Fruit fly (Drosophila melanogaster) whole organism, wandering third instar larva: ENCODE data around the gene CG13460.

Source experiments
- Abd-B ChIP-seq: fragments of >200 bp; optimal IDR thresholded peaks from 2 replicates; lab custom pipeline; 2017; ENCODE audit warnings: missing biosample characterization, missing genetic modification characterization
- Dfd ChIP-seq: fragments of >200 bp; optimal IDR thresholded peaks from 2 replicates; lab custom pipeline; 2017; ENCODE audit warnings: missing biosample characterization, missing genetic modification characterization
- Dif ChIP-seq: fragments of 200-275, 200-300 bp; sonication (Bioruptor generic); optimal IDR thresholded peaks from 2 replicates; lab custom pipeline; 2018; ENCODE audit warnings: missing biosample characterization, missing genetic modification characterization; ENCODE audit not compliant: partially characterized antibody
- HLH106 ChIP-seq: fragments of 200-800 bp; optimal IDR thresholded peaks from 3 replicates; lab custom pipeline; 2019; ENCODE audit warnings: missing biosample characterization, mild to moderate bottlenecking, missing genetic modification characterization, moderate library complexity
- Hnf4 ChIP-seq: fragments of 200-800 bp; sonication (Bioruptor generic); optimal IDR thresholded peaks from 2 replicates; lab custom pipeline; 2016; ENCODE audit warnings: missing biosample characterization, mild to moderate bottlenecking, missing genetic modification characterization
- Hr78 ChIP-seq: fragments of >200 bp; optimal IDR thresholded peaks from 2 replicates; lab custom pipeline; 2017; ENCODE audit warnings: missing biosample characterization, missing genetic modification characterization
- Hr83 ChIP-seq: fragments of 200-300 bp; sonication (Bioruptor generic); optimal IDR thresholded peaks from 2 replicates; lab custom pipeline; 2016; ENCODE audit warnings: missing biosample characterization, mild to moderate bottlenecking, missing genetic modification characterization, moderate library complexity; ENCODE audit not compliant: poor library complexity, severe bottlenecking
- Jra ChIP-seq: sonication (Bioruptor generic); optimal IDR thresholded peaks from 2 replicates; lab custom pipeline; 2016; ENCODE audit warnings: missing biosample characterization, missing genetic modification characterization
- Mio ChIP-seq: sonication (Bioruptor generic); optimal IDR thresholded peaks from 2 replicates; lab custom pipeline; 2016; ENCODE audit warnings: missing biosample characterization, missing genetic modification characterization
- Myc ChIP-seq: fragments of >200 bp; optimal IDR thresholded peaks from 2 replicates; lab custom pipeline; 2017
- N ChIP-seq: fragments of >200 bp; optimal IDR thresholded peaks from 2 replicates; lab custom pipeline; 2018; ENCODE audit warnings: missing biosample characterization, missing external identifiers, missing genetic modification characterization
- Rel ChIP-seq, 2 experiments: fragments of 200-800 bp; sonication (Bioruptor generic) in 1 of 2; optimal IDR thresholded peaks; 2 replicates in 1 of 2; 3 replicates in 1 of 2; lab custom pipeline; 2016 to 2019; ENCODE audit warnings: mild to moderate bottlenecking in 2 of 2, missing biosample characterization in 2 of 2, missing genetic modification characterization in 2 of 2, moderate library complexity in 1 of 2
- Sp1 ChIP-seq: fragments of 200-800 bp; sonication (Bioruptor generic); optimal IDR thresholded peaks from 3 replicates; lab custom pipeline; 2019; ENCODE audit warnings: missing biosample characterization, mild to moderate bottlenecking, missing genetic modification characterization, moderate library complexity
- Vsx2 ChIP-seq: fragments of 200-300, 225-300 bp; sonication (Bioruptor generic); optimal IDR thresholded peaks from 2 replicates; lab custom pipeline; 2018; ENCODE audit warnings: missing biosample characterization, missing genetic modification characterization; ENCODE audit not compliant: partially characterized antibody
- br ChIP-seq: fragments of 200-800 bp; sonication (Bioruptor generic); optimal IDR thresholded peaks from 2 replicates; lab custom pipeline; 2016; ENCODE audit warnings: missing biosample characterization, missing genetic modification characterization
- brk ChIP-seq: fragments of 200-800 bp; sonication (Bioruptor generic); optimal IDR thresholded peaks from 2 replicates; lab custom pipeline; 2016; ENCODE audit warnings: missing biosample characterization, mild to moderate bottlenecking, missing genetic modification characterization
- dl ChIP-seq, 2 experiments: fragments of 175-275, 200-275 bp in 1 of 2; fragments of 200-275 bp in 1 of 2; sonication (Bioruptor generic); optimal IDR thresholded peaks; lab custom pipeline; 2018; ENCODE audit warnings: mild to moderate bottlenecking in 2 of 2, missing biosample characterization in 2 of 2, missing genetic modification characterization in 2 of 2, moderate library complexity in 2 of 2; ENCODE audit not compliant: partially characterized antibody in 2 of 2, insufficient read depth in 1 of 2
- dmrt93B ChIP-seq: fragments of 200-800 bp; sonication (Bioruptor generic); optimal IDR thresholded peaks from 2 replicates; lab custom pipeline; 2018; ENCODE audit warnings: missing biosample characterization, mild to moderate bottlenecking, missing genetic modification characterization
- ey ChIP-seq: fragments of 200-800 bp; sonication (Bioruptor generic); optimal IDR thresholded peaks from 2 replicates; lab custom pipeline; 2016; ENCODE audit warnings: missing biosample characterization, missing genetic modification characterization
- foxo ChIP-seq, 2 experiments: fragments of 200-800 bp; sonication (Bioruptor generic); optimal IDR thresholded peaks; 2 replicates in 1 of 2; 3 replicates in 1 of 2; lab custom pipeline; 2016 to 2017; ENCODE audit warnings: missing biosample characterization in 2 of 2, missing genetic modification characterization in 2 of 2
- fru ChIP-seq: fragments of 200-800 bp; sonication (Bioruptor generic); optimal IDR thresholded peaks from 3 replicates; lab custom pipeline; 2016; ENCODE audit warnings: missing biosample characterization, mild to moderate bottlenecking, missing genetic modification characterization
- jim ChIP-seq: fragments of 175-275, 200-325 bp; sonication (Bioruptor generic); optimal IDR thresholded peaks from 2 replicates; lab custom pipeline; 2016; ENCODE audit warnings: missing biosample characterization, mild to moderate bottlenecking, missing genetic modification characterization
- pan ChIP-seq: fragments of >200 bp; optimal IDR thresholded peaks from 2 replicates; lab custom pipeline; 2017
- psq ChIP-seq: fragments of 200-800 bp; sonication (Bioruptor generic); optimal IDR thresholded peaks from 3 replicates; lab custom pipeline; 2017; ENCODE audit warnings: missing biosample characterization, mild to moderate bottlenecking, missing genetic modification characterization, moderate library complexity
- rgr ChIP-seq: fragments of 200-800 bp; sonication (Bioruptor generic); optimal IDR thresholded peaks from 3 replicates; lab custom pipeline; 2016; ENCODE audit warnings: missing biosample characterization, mild to moderate bottlenecking, missing genetic modification characterization
- sage ChIP-seq: fragments of 200-800 bp; sonication (Bioruptor generic); optimal IDR thresholded peaks from 2 replicates; lab custom pipeline; 2016; ENCODE audit warnings: missing biosample characterization, mild to moderate bottlenecking, missing genetic modification characterization
- sv ChIP-seq: fragments of 200-800 bp; sonication (Bioruptor generic); optimal IDR thresholded peaks from 3 replicates; lab custom pipeline; 2016; ENCODE audit warnings: missing biosample characterization, missing genetic modification characterization
- tai ChIP-seq: sonication (Bioruptor generic); optimal IDR thresholded peaks from 2 replicates; lab custom pipeline; 2016; ENCODE audit warnings: missing biosample characterization, missing genetic modification characterization
- woc ChIP-seq: sonication (Bioruptor generic); optimal IDR thresholded peaks from 2 replicates; lab custom pipeline; 2016; ENCODE audit warnings: missing biosample characterization, mild to moderate bottlenecking, missing genetic modification characterization

CG13460 gene

DNA sequence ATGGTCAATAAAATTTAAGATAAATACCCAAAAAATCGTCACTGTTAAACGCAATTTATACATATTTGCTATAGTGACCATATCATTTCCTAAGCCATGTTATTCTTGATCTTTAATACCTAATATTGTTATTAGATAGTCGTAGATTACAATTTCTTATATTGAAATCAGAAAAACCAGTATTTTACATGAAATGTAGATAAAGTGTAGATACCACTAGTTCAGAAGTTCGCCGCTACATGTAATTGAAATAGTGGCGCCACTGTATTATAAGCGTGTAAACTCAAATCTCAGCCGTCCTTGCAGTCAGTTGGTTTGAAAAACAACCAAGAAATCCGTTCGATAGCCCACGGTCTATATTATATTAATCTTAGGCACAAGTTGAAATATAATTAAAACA is 13.4 kb downstream of the CG13460 start:
- peak; percentile 12 for TF ChIP-seq Myc (lab: Kevin White, UChicago)
- no peak for TF ChIP-seq N (GFP tag; lab: Kevin White, UChicago)

DNA sequence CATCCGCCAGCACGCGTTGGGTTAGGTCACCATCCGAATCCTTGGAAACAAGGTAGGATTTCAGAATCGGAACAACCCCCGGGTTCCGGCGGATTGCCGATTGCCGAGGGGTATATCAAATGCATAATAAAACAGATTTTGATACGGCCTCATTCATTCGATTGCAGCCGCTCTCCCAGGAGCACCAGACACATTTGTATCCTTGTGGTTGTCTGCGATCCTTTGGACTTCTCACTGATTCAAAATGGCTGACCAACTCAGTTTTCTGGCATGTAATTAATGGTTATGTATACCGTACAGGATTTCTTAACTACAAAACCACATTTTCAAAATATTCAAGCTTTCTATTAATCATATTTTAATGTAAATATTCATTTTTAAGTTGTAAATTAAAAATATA is 13.9 kb downstream of the CG13460 start:
- TF ChIP-seq foxo (GFP tag; optimal IDR thresholded peaks at IDR 0.05; lab: Kevin White, UChicago) (no peak), fru (GFP tag; lab: Kevin White, UChicago) (no peak), br (GFP tag; lab: Kevin White, UChicago) (no peak), ey (GFP tag; lab: Kevin White, UChicago) (no peak), Myc (lab: Kevin White, UChicago) (no peak), rgr (GFP tag; lab: Kevin White, UChicago) (no peak), dl (GFP tag; optimal IDR thresholded peaks at IDR 0.05; lab: Kevin White, UChicago; ENCODE audit: insufficient read depth in 1 of 2, partially characterized antibody in 2 of 2) (no peak)

DNA sequence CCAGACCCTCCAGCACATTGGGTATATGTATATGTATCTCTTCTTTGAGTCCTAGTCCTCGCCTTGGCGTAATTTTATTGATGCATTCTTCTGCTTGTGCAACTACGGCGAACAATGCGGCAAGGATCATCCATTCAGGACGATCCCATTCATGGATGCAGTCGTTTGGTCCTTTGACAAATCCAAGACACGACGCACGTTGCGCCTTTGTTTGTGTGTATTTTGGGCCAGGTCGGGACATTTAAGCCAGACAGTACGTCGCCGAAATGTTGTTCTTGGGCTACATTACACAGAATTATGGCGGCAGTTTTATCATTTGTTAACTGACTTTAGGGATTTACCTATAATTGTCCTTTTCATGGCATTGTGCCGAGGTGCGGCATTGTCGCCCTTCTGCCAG is 16.4 kb downstream of the CG13460 start:
- TF ChIP-seq sage (GFP tag; lab: Kevin White, UChicago) (no peak), Myc (lab: Kevin White, UChicago) (no peak), Hnf4 (GFP tag; lab: Kevin White, UChicago) (no peak), Hr78 (no peak), ey (GFP tag; lab: Kevin White, UChicago) (no peak), jim (no peak), Abd-B (no peak)

DNA sequence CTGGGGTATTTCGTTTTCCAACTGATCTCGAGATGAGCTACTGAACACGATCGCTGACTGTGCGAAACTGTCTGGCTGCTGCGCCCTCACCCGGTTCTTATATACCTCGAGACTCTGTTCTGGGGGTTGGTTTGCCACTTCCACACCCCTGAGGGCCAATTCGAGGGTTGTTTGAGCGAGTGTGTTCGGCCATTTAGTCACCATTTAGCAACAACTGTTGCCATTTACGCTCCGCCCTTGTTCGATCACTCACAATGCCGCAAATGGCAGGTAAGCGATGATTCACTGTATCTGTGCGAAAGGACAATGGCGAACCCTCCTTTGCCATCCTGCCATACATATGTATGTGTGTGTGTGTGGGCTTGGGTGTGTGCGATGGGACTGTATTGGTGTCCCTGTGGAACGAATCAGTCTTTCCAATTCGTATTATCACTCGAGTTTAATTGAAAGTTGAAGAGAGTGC is 17.6 kb downstream of the CG13460 start, which contains the start of gene ind:
Gene ind (minus strand): TSS at position 51 of the 463 bp plus-strand sequence.
- TF ChIP-seq br (GFP tag; lab: Kevin White, UChicago) (no peak), rgr (GFP tag; lab: Kevin White, UChicago) (no peak), Mio (GFP tag; lab: Kevin White, UChicago) (no peak), woc (GFP tag; lab: Kevin White, UChicago) (no peak), dmrt93B (no peak), jim (no peak), Hr83 (GFP tag; lab: Kevin White, UChicago) (no peak), tai (GFP tag; lab: Kevin White, UChicago) (no peak), brk (no peak)

DNA sequence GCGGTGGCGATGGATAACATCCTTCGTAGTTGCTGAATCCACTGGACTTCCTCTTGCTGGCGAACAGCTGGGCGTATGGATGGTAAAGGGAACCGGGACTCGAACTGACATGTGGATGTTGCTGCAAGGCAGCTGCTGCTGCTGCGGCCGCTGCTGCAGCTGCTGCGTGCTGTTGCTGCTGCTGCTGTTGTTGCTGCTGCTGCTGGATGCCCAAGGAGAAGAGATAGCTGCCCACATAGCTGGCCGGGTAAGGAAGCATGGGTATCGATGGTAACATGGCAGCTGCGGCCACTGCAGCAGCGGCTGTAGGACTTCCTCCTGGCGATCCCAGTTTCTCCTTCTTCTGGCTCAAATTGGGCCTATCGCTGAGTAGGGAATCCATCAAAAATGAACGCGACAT is 18.0 kb downstream of the CG13460 start:
- TF ChIP-seq sage (GFP tag; lab: Kevin White, UChicago) (no peak), Dfd (GFP tag; lab: Kevin White, UChicago) (peak; percentile 75)

DNA sequence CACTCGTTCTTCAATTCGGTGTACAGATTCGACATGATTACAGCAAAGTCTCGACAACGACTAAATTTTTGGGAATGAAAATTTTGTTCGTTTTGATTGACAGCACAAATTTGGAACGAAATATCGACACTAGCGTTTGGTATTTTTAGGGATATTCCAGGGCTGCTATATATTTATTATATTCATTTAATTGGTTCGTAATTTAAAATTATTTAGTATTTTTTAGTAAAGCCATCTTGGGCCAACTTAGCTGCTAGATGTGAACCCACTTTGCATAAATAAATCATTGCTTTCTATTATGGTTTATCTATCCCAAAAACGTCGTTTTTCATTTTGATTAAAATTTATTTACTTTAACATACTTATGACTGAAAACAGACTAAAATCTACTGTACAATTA is 19.0 kb downstream of the CG13460 start, which contains the start of gene Rpn12R:
Gene Rpn12R (minus strand): TSS at position 101 of the 400 bp plus-strand sequence.
- TF ChIP-seq Jra, result no peak
- TF ChIP-seq jim, result no peak
- TF ChIP-seq, all 38 proteins: peak for 0

DNA sequence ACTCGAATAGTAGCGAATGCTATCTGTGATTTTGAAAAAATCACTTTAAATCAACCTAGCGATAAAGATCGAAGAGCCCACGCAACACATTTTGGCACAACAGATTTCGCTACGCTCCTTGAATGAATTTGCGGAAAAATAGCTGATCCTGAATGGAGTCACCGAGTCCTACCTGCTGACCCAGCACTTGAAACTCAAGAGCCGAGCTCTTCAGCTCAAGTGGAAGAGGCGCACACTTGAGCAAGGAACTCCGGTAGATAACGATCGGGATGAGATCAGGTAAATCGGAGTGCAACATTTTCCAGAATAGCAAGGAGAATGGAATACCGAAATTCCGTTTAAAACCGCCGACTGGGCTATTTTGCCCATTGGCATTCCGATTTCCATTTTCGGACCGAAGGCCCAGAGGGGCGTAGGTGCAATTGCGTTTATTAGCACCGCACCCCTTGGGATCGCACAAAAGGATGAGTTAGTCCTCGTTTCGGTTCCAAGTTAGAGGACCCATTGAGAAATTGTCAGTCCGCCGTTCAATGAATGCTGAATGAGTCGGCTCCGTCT is 21.1 kb downstream of the CG13460 start:
- TF ChIP-seq dmrt93B (no peak), tai (GFP tag; lab: Kevin White, UChicago) (no peak), Dif (GFP tag; lab: Kevin White, UChicago) (no peak), Vsx2 (GFP tag; lab: Kevin White, UChicago) (no peak), N (GFP tag; lab: Kevin White, UChicago) (no peak), foxo (GFP tag; optimal IDR thresholded peaks at IDR 0.05; lab: Kevin White, UChicago) (no peak), sv (GFP tag; lab: Kevin White, UChicago) (no peak), pan (no peak), Jra (no peak), psq (GFP tag; lab: Kevin White, UChicago) (no peak), fru (GFP tag; lab: Kevin White, UChicago) (no peak), HLH106 (tag; lab: Kevin White, UChicago) (no peak), sage (GFP tag; lab: Kevin White, UChicago) (no peak), Mio (GFP tag; lab: Kevin White, UChicago) (no peak), Sp1 (GFP tag; lab: Kevin White, UChicago) (no peak), Rel (GFP tag; optimal IDR thresholded peaks at IDR 0.05; lab: Kevin White, UChicago) (no peak), Rel (tag; optimal IDR thresholded peaks at IDR 0.05; lab: Kevin White, UChicago) (no peak)
- TF ChIP-seq, all 38 proteins: peak for 0
